Worm (Caenorhabditis elegans) whole organism, L3 larva: ENCODE results near the gene rgs-4.

ENCODE experiments used
- R02D3.7 ChIP-seq: fragments of 150-350 bp; optimal IDR thresholded peaks from 2 replicates; lab custom pipeline; 2014; ENCODE audit warnings: missing biosample characterization, missing genetic modification characterization
- ZK546.5 ChIP-seq: sonication (generic microtip); optimal IDR thresholded peaks from 2 replicates; lab custom pipeline; 2017; ENCODE audit warnings: missing biosample characterization, missing genetic modification characterization
- aly-2 ChIP-seq: fragments of 150-350 bp; optimal IDR thresholded peaks from 2 replicates; lab custom pipeline; 2014; ENCODE audit warnings: missing biosample characterization, missing genetic modification characterization
- ama-1 ChIP-seq: fragments of 150-350 bp; optimal IDR thresholded peaks from 2 replicates; lab custom pipeline; 2018
- ceh-16 ChIP-seq: sonication (generic microtip); optimal IDR thresholded peaks from 2 replicates; lab custom pipeline; 2017; ENCODE audit warnings: missing biosample characterization, missing genetic modification characterization
- ceh-28 ChIP-seq: fragments of 150-350 bp; optimal IDR thresholded peaks from 2 replicates; lab custom pipeline; 2014; ENCODE audit warnings: missing biosample characterization, missing genetic modification reagents, missing genetic modification characterization
- ceh-9 ChIP-seq: sonication (generic microtip); optimal IDR thresholded peaks from 2 replicates; lab custom pipeline; 2018; ENCODE audit warnings: missing biosample characterization, missing genetic modification characterization
- egl-27 ChIP-seq: sonication (generic microtip); optimal IDR thresholded peaks from 4 replicates; lab custom pipeline; 2017; ENCODE audit warnings: missing biosample characterization, missing genetic modification reagents, missing genetic modification characterization
- egl-5 ChIP-seq: fragments of 150-350 bp; optimal IDR thresholded peaks from 2 replicates; lab custom pipeline; 2017; ENCODE audit warnings: missing biosample characterization, missing genetic modification reagents, missing genetic modification characterization, inconsistent platforms
- elt-1 ChIP-seq: fragments of 150-350 bp; optimal IDR thresholded peaks from 2 replicates; lab custom pipeline; 2014; ENCODE audit warnings: missing biosample characterization, missing genetic modification characterization
- elt-2 ChIP-seq: sonication (generic microtip); optimal IDR thresholded peaks from 2 replicates; lab custom pipeline; 2016; ENCODE audit warnings: missing genetic modification reagents, mild to moderate bottlenecking, missing genetic modification characterization, missing compliant biosample characterization
- elt-3 ChIP-seq, 3 experiments: fragments of 150-350 bp in 1 of 3; sonication (generic microtip) in 2 of 3; optimal IDR thresholded peaks; 2 replicates in 2 of 3; 4 replicates in 1 of 3; lab custom pipeline; 2014 to 2017; ENCODE audit warnings: missing biosample characterization in 3 of 3, missing genetic modification characterization in 3 of 3
- eor-1 ChIP-seq, 2 experiments: fragments of 150-350 bp; optimal IDR thresholded peaks; 2 replicates each; lab custom pipeline; 2014 to 2018; ENCODE audit warnings: missing biosample characterization in 2 of 2, missing genetic modification characterization in 2 of 2
- fkh-2 ChIP-seq: fragments of 150-350 bp; optimal IDR thresholded peaks from 2 replicates; lab custom pipeline; 2014; ENCODE audit warnings: missing biosample characterization, missing genetic modification reagents, missing genetic modification characterization
- fos-1 ChIP-seq: fragments of 150-350 bp; optimal IDR thresholded peaks from 2 replicates; lab custom pipeline; 2014; ENCODE audit warnings: missing biosample characterization, missing genetic modification characterization
- hmg-11 ChIP-seq: sonication (generic microtip); optimal IDR thresholded peaks from 2 replicates; lab custom pipeline; 2016; ENCODE audit warnings: missing genetic modification characterization, missing compliant biosample characterization
- jun-1 ChIP-seq: fragments of 150-350 bp; optimal IDR thresholded peaks from 2 replicates; lab custom pipeline; 2014; ENCODE audit warnings: missing biosample characterization, missing genetic modification reagents, missing genetic modification characterization
- lin-15B ChIP-seq: fragments of 150-350 bp; optimal IDR thresholded peaks from 2 replicates; lab custom pipeline; 2014; ENCODE audit warnings: missing biosample characterization, missing genetic modification characterization
- lsy-12 ChIP-seq: sonication (generic microtip); optimal IDR thresholded peaks from 2 replicates; lab custom pipeline; 2016; ENCODE audit warnings: mild to moderate bottlenecking, missing genetic modification characterization, missing compliant biosample characterization
- mdl-1 ChIP-seq: fragments of 150-350 bp; optimal IDR thresholded peaks from 2 replicates; lab custom pipeline; 2014; ENCODE audit warnings: missing biosample characterization, missing genetic modification characterization
- nfya-1 ChIP-seq: sonication (generic microtip); optimal IDR thresholded peaks from 2 replicates; lab custom pipeline; 2017; ENCODE audit warnings: missing genetic modification characterization, mild to moderate bottlenecking, missing compliant biosample characterization, antibody characterized with exemption, moderate library complexity; ENCODE audit not compliant: insufficient read depth
- nhr-11 ChIP-seq: fragments of 150-350 bp; optimal IDR thresholded peaks from 2 replicates; lab custom pipeline; 2014; ENCODE audit warnings: missing biosample characterization, missing genetic modification characterization
- nhr-12 ChIP-seq: fragments of 150-350 bp; optimal IDR thresholded peaks from 2 replicates; lab custom pipeline; 2014; ENCODE audit warnings: missing biosample characterization, missing genetic modification characterization
- nhr-23 ChIP-seq: fragments of 150-350 bp; optimal IDR thresholded peaks from 2 replicates; lab custom pipeline; 2014; ENCODE audit warnings: missing biosample characterization, missing genetic modification reagents, missing genetic modification characterization
- nhr-237 ChIP-seq: fragments of 150-350 bp; optimal IDR thresholded peaks from 2 replicates; lab custom pipeline; 2014; ENCODE audit warnings: missing biosample characterization, missing genetic modification characterization
- nhr-43 ChIP-seq: sonication (generic microtip); optimal IDR thresholded peaks from 2 replicates; lab custom pipeline; 2016; ENCODE audit warnings: mild to moderate bottlenecking, missing genetic modification characterization, missing compliant biosample characterization; ENCODE audit not compliant: poor library complexity, severe bottlenecking
- nhr-76 ChIP-seq: fragments of 150-350 bp; sonication (generic microtip); optimal IDR thresholded peaks from 5 replicates; lab custom pipeline; 2014; ENCODE audit warnings: missing biosample characterization, missing genetic modification characterization
- pha-4 ChIP-seq: fragments of 150-350 bp; optimal IDR thresholded peaks from 2 replicates; lab custom pipeline; 2014; ENCODE audit warnings: missing biosample characterization, missing genetic modification reagents, missing genetic modification characterization
- sea-2 ChIP-seq: fragments of 150-350 bp; sonication (generic microtip); optimal IDR thresholded peaks from 4 replicates; lab custom pipeline; 2014; ENCODE audit warnings: missing biosample characterization, missing genetic modification reagents, missing genetic modification characterization
- snpc-4 ChIP-seq: fragments of 150-350 bp; optimal IDR thresholded peaks from 2 replicates; lab custom pipeline; 2014; ENCODE audit warnings: missing biosample characterization, missing genetic modification characterization
- tbx-2 ChIP-seq: sonication (generic microtip); optimal IDR thresholded peaks from 2 replicates; lab custom pipeline; 2016; ENCODE audit warnings: mild to moderate bottlenecking, missing genetic modification characterization, missing compliant biosample characterization
- unc-39 ChIP-seq: sonication (generic microtip); optimal IDR thresholded peaks from 4 replicates; lab custom pipeline; 2017; ENCODE audit warnings: missing biosample characterization, missing genetic modification characterization
- unc-62 ChIP-seq: fragments of 150-350 bp; sonication (generic microtip); optimal IDR thresholded peaks from 4 replicates; lab custom pipeline; 2014; ENCODE audit warnings: missing biosample characterization, missing genetic modification reagents, missing genetic modification characterization
- zag-1 ChIP-seq: fragments of 150-350 bp; optimal IDR thresholded peaks from 2 replicates; lab custom pipeline; 2014; ENCODE audit warnings: missing biosample characterization, missing genetic modification characterization
- ztf-11 ChIP-seq: fragments of 150-350 bp; optimal IDR thresholded peaks from 2 replicates; lab custom pipeline; 2014; ENCODE audit warnings: missing biosample characterization, missing genetic modification characterization
- ztf-4 ChIP-seq: fragments of 150-350 bp; optimal IDR thresholded peaks from 2 replicates; lab custom pipeline; 2014; ENCODE audit warnings: missing biosample characterization, missing genetic modification characterization

rgs-4 gene

DNA sequence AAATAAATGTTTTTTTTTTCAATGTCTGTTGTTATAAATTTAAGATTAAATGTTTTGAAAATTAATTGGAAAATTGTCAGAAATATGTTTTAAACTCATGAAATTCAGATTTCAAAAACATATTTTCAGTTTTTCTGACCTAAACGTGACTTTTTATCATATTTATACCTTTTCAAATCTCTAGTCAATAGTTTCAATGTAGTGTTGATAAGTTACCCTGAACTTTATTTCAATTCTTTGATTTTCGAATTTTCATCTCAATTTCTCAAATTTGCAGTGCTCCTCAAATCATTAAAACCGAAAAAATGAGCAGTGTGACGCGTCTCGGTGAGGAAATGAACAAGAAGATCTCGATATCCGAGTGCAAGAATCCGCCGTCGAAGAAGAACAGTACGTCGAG, at the start of gene rgs-4:
rgs-4 (plus strand) TSS at position 301 of the 400 bp plus-strand sequence.
- no peak for TF ChIP-seq tbx-2 (tag; lab: Kevin White, UChicago)
- no peak for TF ChIP-seq unc-62 (GFP tag; lab: Kevin White, UChicago)
- TF ChIP-seq elt-3 (tag; optimal IDR thresholded peaks at IDR 0.05; lab: Kevin White, UChicago): no peak
- TF ChIP-seq fkh-2: no peak
- no peak for TF ChIP-seq lsy-12 (tag; lab: Kevin White, UChicago)
- no peak for TF ChIP-seq nfya-1 (tag; lab: Kevin White, UChicago)
- no peak for TF ChIP-seq pha-4 (tag; lab: Kevin White, UChicago)
- no peak for TF ChIP-seq zag-1
- TF ChIP-seq nhr-237 (tag; lab: Kevin White, UChicago): no peak
- TF ChIP-seq egl-5 (tag; lab: Kevin White, UChicago): no peak
- TF ChIP-seq ceh-9 (tag; lab: Kevin White, UChicago): no peak
- TF ChIP-seq nhr-12: no peak
- TF ChIP-seq lin-15B: no peak
- no peak for TF ChIP-seq ceh-28 (tag; lab: Kevin White, UChicago)
- no peak for TF ChIP-seq sea-2 (GFP tag; lab: Kevin White, UChicago)

- TF ChIP-seq ztf-4 (tag; lab: Kevin White, UChicago) (no peak), R02D3.7 (tag; lab: Kevin White, UChicago) (no peak), nhr-11 (tag; lab: Kevin White, UChicago) (no peak), nhr-12 (no peak), nhr-43 (no peak), nhr-76 (tag; lab: Kevin White, UChicago) (no peak), ceh-9 (tag; lab: Kevin White, UChicago) (no peak)
These were observed 48.4 kb upstream of the rgs-4 start for ce11 chrII:12606108-12606507.

ce11 chrII:12606900-12607299, 47.6 kb upstream of the rgs-4 start, which contains the start of gene Y38E10A.8:
TSS of gene Y38E10A.8 (plus strand) at chrII:12607200.
- TF ChIP-seq sea-2 (GFP tag; lab: Kevin White, UChicago) (no peak), tbx-2 (tag; lab: Kevin White, UChicago) (no peak), aly-2 (tag; lab: Kevin White, UChicago) (no peak), ama-1 (lab: Kevin White, UChicago) (no peak), egl-5 (tag; lab: Kevin White, UChicago) (no peak), zag-1 (no peak), ZK546.5 (tag; lab: Kevin White, UChicago) (no peak), jun-1 (tag; lab: Kevin White, UChicago) (no peak), unc-62 (GFP tag; lab: Kevin White, UChicago) (no peak), elt-2 (tag; lab: Kevin White, UChicago) (no peak), elt-1 (tag; lab: Kevin White, UChicago) (no peak), nhr-23 (no peak), ceh-16 (tag; lab: Kevin White, UChicago) (no peak), hmg-11 (tag; lab: Kevin White, UChicago) (no peak), unc-39 (tag; lab: Kevin White, UChicago) (no peak)
- TF ChIP-seq, all 47 proteins: peak for 0

- no peak for TF ChIP-seq lin-15B
- no peak for TF ChIP-seq pha-4 (tag; lab: Kevin White, UChicago)
These were observed 45.9 kb upstream of the rgs-4 start, which contains the start of gene Y38E10A.9 for ce11 chrII:12608653-12609052. TSS of gene Y38E10A.9 (plus strand) at chrII:12608953.

- no peak for TF ChIP-seq sea-2 (GFP tag; lab: Kevin White, UChicago)
- TF ChIP-seq snpc-4: no peak
- TF ChIP-seq elt-3 (tag; optimal IDR thresholded peaks at IDR 0.05; lab: Kevin White, UChicago): no peak
- no peak for TF ChIP-seq egl-5 (tag; lab: Kevin White, UChicago)
- no peak for TF ChIP-seq tbx-2 (tag; lab: Kevin White, UChicago)
- TF ChIP-seq eor-1 (tag; optimal IDR thresholded peaks at IDR 0.05; lab: Kevin White, UChicago): no peak
- TF ChIP-seq ceh-28 (tag; lab: Kevin White, UChicago): no peak
- no peak for TF ChIP-seq nhr-11 (tag; lab: Kevin White, UChicago)
- no peak for TF ChIP-seq lin-15B
- no peak for TF ChIP-seq ZK546.5 (tag; lab: Kevin White, UChicago)
- no peak for TF ChIP-seq nhr-43
- TF ChIP-seq zag-1: no peak
- no peak for TF ChIP-seq fos-1 (tag; lab: Kevin White, UChicago)
- no peak for TF ChIP-seq egl-27 (tag; lab: Kevin White, UChicago)
- TF ChIP-seq ztf-11 (tag; lab: Kevin White, UChicago): no peak
- TF ChIP-seq mdl-1 (tag; lab: Kevin White, UChicago): no peak
- no peak for TF ChIP-seq unc-39 (tag; lab: Kevin White, UChicago)
These were observed 42.3 kb upstream of the rgs-4 start, which contains the start of gene nspe-4 for ce11 chrII:12612218-12612617. TSS of gene nspe-4 (plus strand) at chrII:12612518.
